Fruit fly (Drosophila melanogaster) whole organism, embryonic: ENCODE results near the gene CG43181.
A peak's percentile ranks its signal among the peaks of the same experiment; 100 is the strongest.

Experiments
- C15 ChIP-seq: fragments of 200-800 bp; sonication (Bioruptor generic); IDR thresholded peaks from 3 replicates; pipeline ENCODE4 v1.3.6; 2022; ENCODE audit warnings: missing biosample characterization, missing genetic modification characterization
- CG10209 ChIP-seq: fragments of 200-800 bp; sonication (Bioruptor generic); optimal IDR thresholded peaks from 3 replicates; lab custom pipeline; 2017; ENCODE audit warnings: missing biosample characterization, mild to moderate bottlenecking, missing genetic modification characterization, missing genetic modification reagents
- CG10959 ChIP-seq: fragments of 200-800 bp; sonication (Bioruptor generic); IDR thresholded peaks from 2 replicates; pipeline ENCODE4 v1.3.6; 2022; ENCODE audit warnings: missing biosample characterization, missing genetic modification characterization
- CG10979 ChIP-seq: fragments of 200-800 bp; sonication (Bioruptor generic); optimal IDR thresholded peaks from 2 replicates; lab custom pipeline; 2018; ENCODE audit warnings: missing biosample characterization, mild to moderate bottlenecking, missing genetic modification characterization, moderate library complexity
- CG11560 ChIP-seq: fragments of 200-800 bp; sonication (Bioruptor generic); IDR thresholded peaks from 3 replicates; pipeline ENCODE4 v1.3.6; 2022; ENCODE audit warnings: missing biosample characterization, missing genetic modification characterization
- CG11695 ChIP-seq: fragments of 200-800 bp; sonication (Bioruptor generic); IDR thresholded peaks from 3 replicates; pipeline ENCODE4 v1.3.6; 2022; ENCODE audit warnings: missing biosample characterization, missing genetic modification characterization
- CG11723 ChIP-seq: fragments of 200-800 bp; sonication (Bioruptor generic); optimal IDR thresholded peaks from 2 replicates; lab custom pipeline; 2017; ENCODE audit warnings: missing biosample characterization, mild to moderate bottlenecking, missing genetic modification characterization
- CG12299 ChIP-seq: fragments of 200-800 bp; sonication (Bioruptor generic); optimal IDR thresholded peaks from 2 replicates; lab custom pipeline; 2018; ENCODE audit warnings: missing biosample characterization, mild to moderate bottlenecking, missing genetic modification characterization
- CG13775 ChIP-seq: fragments of 200-800 bp; sonication (Bioruptor generic); optimal IDR thresholded peaks from 3 replicates; lab custom pipeline; 2017; ENCODE audit warnings: missing biosample characterization, mild to moderate bottlenecking, missing genetic modification characterization
- CG13894 ChIP-seq: fragments of 200-800 bp; sonication (Bioruptor generic); optimal IDR thresholded peaks from 3 replicates; lab custom pipeline; 2018; ENCODE audit warnings: missing biosample characterization, mild to moderate bottlenecking, missing genetic modification characterization, moderate library complexity
- CG15479 ChIP-seq: fragments of 200-800 bp; sonication (Bioruptor generic); optimal IDR thresholded peaks from 3 replicates; lab custom pipeline; 2019; ENCODE audit warnings: missing biosample characterization, mild to moderate bottlenecking, missing genetic modification characterization, moderate library complexity
- CG1603 ChIP-seq: fragments of 200-800 bp; sonication (Bioruptor generic); optimal IDR thresholded peaks from 2 replicates; lab custom pipeline; 2019; ENCODE audit warnings: missing biosample characterization, mild to moderate bottlenecking, missing genetic modification characterization, moderate library complexity
- CG17385 ChIP-seq: fragments of 200-800 bp; sonication (Bioruptor generic); optimal IDR thresholded peaks from 3 replicates; lab custom pipeline; 2018; ENCODE audit warnings: missing biosample characterization, mild to moderate bottlenecking, missing genetic modification characterization
- CG17912 ChIP-seq: fragments of 200-800 bp; sonication (Bioruptor generic); optimal IDR thresholded peaks from 2 replicates; lab custom pipeline; 2018; ENCODE audit warnings: missing biosample characterization, mild to moderate bottlenecking, missing genetic modification characterization
- CG18476 ChIP-seq: fragments of 200-800 bp; sonication (Bioruptor generic); optimal IDR thresholded peaks from 2 replicates; lab custom pipeline; 2016; ENCODE audit warnings: missing biosample characterization, mild to moderate bottlenecking, missing genetic modification characterization
- CG2875 ChIP-seq: fragments of 200-800 bp; sonication (Bioruptor generic); optimal IDR thresholded peaks from 2 replicates; lab custom pipeline; 2017; ENCODE audit warnings: missing biosample characterization, mild to moderate bottlenecking, missing genetic modification characterization, missing genetic modification reagents
- CG30403 ChIP-seq: fragments of 200-800 bp; sonication (Bioruptor generic); optimal IDR thresholded peaks from 3 replicates; lab custom pipeline; 2016; ENCODE audit warnings: missing biosample characterization, missing genetic modification characterization
- CG6175 ChIP-seq: fragments of 200-800 bp; sonication (Bioruptor generic); IDR thresholded peaks from 3 replicates; pipeline ENCODE4 v1.3.6; 2022; ENCODE audit warnings: missing biosample characterization, missing genetic modification characterization
- CG7271 ChIP-seq: fragments of 200-800 bp; sonication (Bioruptor generic); optimal IDR thresholded peaks from 2 replicates; lab custom pipeline; 2018; ENCODE audit warnings: missing biosample characterization, mild to moderate bottlenecking, missing genetic modification characterization, moderate library complexity
- CG8765 ChIP-seq: fragments of 200-800 bp; sonication (Bioruptor generic); IDR thresholded peaks from 2 replicates; pipeline ENCODE4 v1.3.6; 2022; ENCODE audit warnings: missing biosample characterization, missing genetic modification characterization
- CG9932 ChIP-seq: fragments of 200-800 bp; sonication (Bioruptor generic); IDR thresholded peaks from 2 replicates; pipeline ENCODE4 v1.3.6; 2022; ENCODE audit warnings: missing biosample characterization, missing genetic modification characterization
- Camta ChIP-seq: fragments of 200-800 bp; sonication (Bioruptor generic); optimal IDR thresholded peaks from 2 replicates; lab custom pipeline; 2016; ENCODE audit warnings: missing biosample characterization, missing genetic modification characterization
- H15 ChIP-seq: fragments of 200-800 bp; sonication (Bioruptor generic); IDR thresholded peaks from 3 replicates; pipeline ENCODE4 v1.3.6; 2022; ENCODE audit warnings: missing biosample characterization, missing genetic modification characterization
- Hmx ChIP-seq: fragments of 200-800 bp; sonication (Bioruptor generic); optimal IDR thresholded peaks from 2 replicates; lab custom pipeline; 2016; ENCODE audit warnings: missing biosample characterization, missing genetic modification characterization
- Meics ChIP-seq: fragments of 200-800 bp; sonication (Bioruptor generic); optimal IDR thresholded peaks from 2 replicates; lab custom pipeline; 2017; ENCODE audit warnings: missing biosample characterization, mild to moderate bottlenecking, missing genetic modification characterization
- Myb ChIP-seq: fragments of 200-800 bp; sonication (Bioruptor generic); optimal IDR thresholded peaks from 2 replicates; lab custom pipeline; 2016; ENCODE audit warnings: missing biosample characterization, missing genetic modification characterization
- NfI ChIP-seq: fragments of 200-800 bp; sonication (Bioruptor generic); optimal IDR thresholded peaks from 3 replicates; lab custom pipeline; 2018; ENCODE audit warnings: missing biosample characterization, mild to moderate bottlenecking, missing genetic modification characterization, moderate library complexity
- Oli ChIP-seq: fragments of 200-800 bp; sonication (Bioruptor generic); optimal IDR thresholded peaks from 2 replicates; lab custom pipeline; 2018; ENCODE audit warnings: missing biosample characterization, mild to moderate bottlenecking, missing genetic modification characterization, moderate library complexity
- Opbp ChIP-seq: fragments of 200-800 bp; sonication (Bioruptor generic); IDR thresholded peaks from 3 replicates; pipeline ENCODE4 v1.3.6; 2022; ENCODE audit warnings: missing biosample characterization, missing genetic modification characterization; ENCODE audit not compliant: partially characterized antibody
- Pdp1 ChIP-seq, 2 experiments: fragments of 200-800 bp; sonication (Bioruptor generic); optimal IDR thresholded peaks; 3 replicates each; lab custom pipeline; 2016; ENCODE audit warnings: missing biosample characterization in 2 of 2, missing genetic modification characterization in 2 of 2, mild to moderate bottlenecking in 1 of 2, moderate library complexity in 1 of 2
- br ChIP-seq: fragments of >200 bp; optimal IDR thresholded peaks from 2 replicates; lab custom pipeline; 2017
- dimm ChIP-seq: fragments of 200-800 bp; sonication (Bioruptor generic); IDR thresholded peaks from 2 replicates; pipeline ENCODE4 v1.3.6; 2022; ENCODE audit warnings: missing biosample characterization, missing genetic modification characterization
- eve ChIP-seq, 2 experiments: fragments of >200 bp; optimal IDR thresholded peaks; 2 replicates each; lab custom pipeline; 2017; ENCODE audit warnings: missing biosample characterization in 2 of 2, missing genetic modification characterization in 2 of 2
- exex ChIP-seq: fragments of 200-800 bp; sonication (Bioruptor generic); optimal IDR thresholded peaks from 4 replicates; lab custom pipeline; 2018; ENCODE audit warnings: missing biosample characterization, mild to moderate bottlenecking, missing genetic modification characterization, moderate library complexity
- fd3F ChIP-seq: fragments of 200-800 bp; sonication (Bioruptor generic); optimal IDR thresholded peaks from 2 replicates; lab custom pipeline; 2018; ENCODE audit warnings: missing biosample characterization, mild to moderate bottlenecking, missing genetic modification characterization, moderate library complexity
- gce ChIP-seq: fragments of 200-800 bp; sonication (Bioruptor generic); IDR thresholded peaks from 3 replicates; pipeline ENCODE4 v1.3.6; 2022; ENCODE audit warnings: missing biosample characterization, missing genetic modification characterization
- grau ChIP-seq: fragments of 200-800 bp; optimal IDR thresholded peaks from 3 replicates; lab custom pipeline; 2019; ENCODE audit warnings: missing biosample characterization, mild to moderate bottlenecking, missing genetic modification characterization, moderate library complexity
- her ChIP-seq: fragments of 200-800 bp; sonication (Bioruptor generic); optimal IDR thresholded peaks from 2 replicates; lab custom pipeline; 2016; ENCODE audit warnings: missing biosample characterization, missing genetic modification characterization
- kah ChIP-seq: fragments of 200-800 bp; sonication (Bioruptor generic); optimal IDR thresholded peaks from 2 replicates; lab custom pipeline; 2018; ENCODE audit warnings: missing biosample characterization, mild to moderate bottlenecking, missing genetic modification characterization
- ken ChIP-seq: fragments of 200-800 bp; sonication (Bioruptor generic); IDR thresholded peaks from 3 replicates; pipeline ENCODE4 v1.3.6; 2022; ENCODE audit warnings: missing biosample characterization, missing genetic modification characterization
- nmo ChIP-seq: fragments of 200-800 bp; sonication (Bioruptor generic); optimal IDR thresholded peaks from 2 replicates; lab custom pipeline; 2018; ENCODE audit warnings: missing biosample characterization, mild to moderate bottlenecking, missing genetic modification characterization, moderate library complexity
- odd ChIP-seq: fragments of 200-800 bp; sonication (Bioruptor generic); optimal IDR thresholded peaks from 2 replicates; lab custom pipeline; 2017; ENCODE audit warnings: missing biosample characterization, mild to moderate bottlenecking, missing genetic modification characterization
- org-1 ChIP-seq: fragments of 200-800 bp; sonication (Bioruptor generic); optimal IDR thresholded peaks from 2 replicates; lab custom pipeline; 2017; ENCODE audit warnings: missing biosample characterization, missing genetic modification characterization
- sima ChIP-seq: fragments of 200-800 bp; sonication (Bioruptor generic); optimal IDR thresholded peaks from 2 replicates; lab custom pipeline; 2016; ENCODE audit warnings: missing biosample characterization, missing genetic modification characterization
- slbo ChIP-seq: fragments of 200-800 bp; sonication (Bioruptor generic); IDR thresholded peaks from 2 replicates; pipeline ENCODE4 v1.3.6; 2022; ENCODE audit warnings: missing biosample characterization, missing genetic modification characterization
- so ChIP-seq: fragments of 200-800 bp; sonication (Bioruptor generic); IDR thresholded peaks from 3 replicates; pipeline ENCODE4 v1.3.6; 2022; ENCODE audit warnings: missing biosample characterization, missing genetic modification characterization
- sqz ChIP-seq: fragments of 200-800 bp; sonication (Bioruptor generic); optimal IDR thresholded peaks from 3 replicates; lab custom pipeline; 2018; ENCODE audit warnings: missing biosample characterization, mild to moderate bottlenecking, missing genetic modification characterization
- toy ChIP-seq: fragments of 200-800 bp; sonication (Bioruptor generic); IDR thresholded peaks from 2 replicates; pipeline ENCODE4 v1.3.6; 2022; ENCODE audit warnings: missing biosample characterization, missing genetic modification characterization
- trh ChIP-seq: fragments of 200-800 bp; sonication (Bioruptor generic); optimal IDR thresholded peaks from 2 replicates; lab custom pipeline; 2016; ENCODE audit warnings: missing biosample characterization, missing genetic modification characterization
- unc-4 ChIP-seq: fragments of 200-800 bp; sonication (Bioruptor generic); IDR thresholded peaks from 2 replicates; pipeline ENCODE4 v1.3.6; 2022; ENCODE audit warnings: missing biosample characterization, missing genetic modification characterization; ENCODE audit not compliant: partially characterized antibody
- wor ChIP-seq: fragments of 200-800 bp; sonication (Bioruptor generic); IDR thresholded peaks from 2 replicates; pipeline ENCODE4 v1.3.6; 2022; ENCODE audit warnings: missing biosample characterization, missing genetic modification characterization

Gene CG43181

DNA sequence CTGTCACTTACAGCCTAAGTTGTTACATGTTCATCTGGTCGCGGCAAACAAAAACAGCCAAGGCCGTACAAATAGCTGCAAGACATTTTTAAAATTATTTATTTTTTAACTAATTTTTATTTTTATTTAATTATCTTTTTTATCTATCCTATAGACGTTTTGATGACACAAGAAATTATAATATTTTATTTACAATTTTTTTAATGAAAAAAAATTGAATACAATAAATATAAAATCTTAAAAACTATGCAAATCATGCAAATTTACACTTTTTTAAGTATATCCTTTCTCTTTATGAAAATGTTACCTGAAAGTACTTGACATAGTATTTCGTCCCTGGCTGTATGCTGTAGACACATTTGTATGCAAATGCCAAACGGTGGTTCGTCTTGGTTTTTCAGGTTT lies 12.2 kb upstream of the CG43181 start (continued):
- TF ChIP-seq so (GFP tag; lab: Robert Waterston, UW) (0 out of 3 replicates have a peak, but pooled peaks have one; percentile 54), trh (GFP tag; lab: Kevin White, UChicago) (peak; percentile 15), her (GFP tag; lab: Kevin White, UChicago) (no peak), kah (GFP tag; lab: Kevin White, UChicago) (peak; percentile 67), CG15479 (GFP tag; lab: Kevin White, UChicago) (no peak), nmo (GFP tag; lab: Kevin White, UChicago) (peak; percentile 91), CG11560 (tag; lab: Robert Waterston, UW) (no peak), grau (tag; lab: Kevin White, UChicago) (peak; percentile 89), gce (no peak), CG1603 (tag; lab: Kevin White, UChicago) (no peak), CG8765 (GFP tag; lab: Robert Waterston, UW) (no peak), exex (tag; lab: Kevin White, UChicago) (peak; percentile 15), eve (GFP tag; optimal IDR thresholded peaks at IDR 0.05; lab: Kevin White, UChicago) (no peak), CG2875 (GFP tag; lab: Kevin White, UChicago) (peak; percentile 59), Pdp1 (GFP tag; optimal IDR thresholded peaks at IDR 0.05; lab: Kevin White, UChicago) (peak in 1 of 2 experiments; percentile 36), Oli (tag; lab: Kevin White, UChicago) (peak; percentile 79), dimm (peak; percentile 28; the same call in 1 of the 2 replicates), odd (GFP tag; lab: Kevin White, UChicago) (peak; percentile 80), CG10959 (GFP tag; lab: Robert Waterston, UW) (no peak), NfI (GFP tag; lab: Kevin White, UChicago) (peak; percentile 48), wor (no peak; the same call in 1 of the 2 replicates), CG18476 (GFP tag; lab: Kevin White, UChicago) (peak; percentile 31), H15 (GFP tag; lab: Robert Waterston, UW) (0 out of 3 replicates have a peak, but pooled peaks have one; percentile 31), CG6175 (GFP tag; lab: Robert Waterston, UW) (no peak), CG9932 (GFP tag; lab: Robert Waterston, UW) (peak; percentile 47; the same call in 1 of the 2 replicates), org-1 (GFP tag; lab: Kevin White, UChicago) (peak; percentile 13), Myb (GFP tag; lab: Kevin White, UChicago) (no peak), CG11695 (GFP tag; lab: Robert Waterston, UW) (peak; percentile 89), CG13775 (GFP tag; lab: Kevin White, UChicago) (peak; percentile 66), C15 (GFP tag; lab: Robert Waterston, UW) (no peak), Hmx (GFP tag; lab: Kevin White, UChicago) (no peak), CG10209 (GFP tag; lab: Kevin White, UChicago) (peak; percentile 76), ken (GFP tag; lab: Robert Waterston, UW) (no peak), CG30403 (peak; percentile 53), fd3F (GFP tag; lab: Kevin White, UChicago) (peak; percentile 71), Meics (GFP tag; lab: Kevin White, UChicago) (peak; percentile 85), Camta (GFP tag; lab: Kevin White, UChicago) (no peak), CG7271 (tag; lab: Kevin White, UChicago) (no peak), CG17385 (GFP tag; lab: Kevin White, UChicago) (peak; percentile 82), unc-4 (GFP tag; lab: Robert Waterston, UW) (no peak), Opbp (GFP tag; lab: Robert Waterston, UW) (no peak), slbo (GFP tag; lab: Robert Waterston, UW) (peak; percentile 57), CG10979 (tag; lab: Kevin White, UChicago) (peak; percentile 82), CG12299 (tag; lab: Kevin White, UChicago) (peak; percentile 76), sima (no peak), toy (GFP tag; lab: Robert Waterston, UW) (no peak), br (lab: Kevin White, UChicago) (no peak), CG17912 (GFP tag; lab: Kevin White, UChicago) (no peak), CG13894 (tag; lab: Kevin White, UChicago) (no peak), CG11723 (peak; percentile 31), sqz (GFP tag; lab: Kevin White, UChicago) (peak; percentile 47)
